Fruit fly (Drosophila melanogaster) whole organism, prepupa: ENCODE measurements around the gene Cyp9f2.

Source experiments
- Blimp-1 ChIP-seq: fragments of 200-800 bp; sonication (Bioruptor generic); optimal IDR thresholded peaks from 3 replicates; lab custom pipeline; 2017; ENCODE audit warnings: missing biosample characterization, missing genetic modification characterization, mild to moderate bottlenecking, moderate library complexity, missing genetic modification reagents
- CG10631 ChIP-seq: fragments of 200-800 bp; sonication (Bioruptor generic); optimal IDR thresholded peaks from 2 replicates; lab custom pipeline; 2016; ENCODE audit warnings: missing biosample characterization, missing genetic modification characterization
- CG10669 ChIP-seq: fragments of 200-800 bp; sonication (Bioruptor generic); optimal IDR thresholded peaks from 3 replicates; lab custom pipeline; 2018; ENCODE audit warnings: missing biosample characterization, mild to moderate bottlenecking, missing genetic modification characterization, moderate library complexity
- CG15336 ChIP-seq: fragments of 200-800 bp; sonication (Bioruptor generic); IDR thresholded peaks from 2 replicates; pipeline ENCODE4 v1.3.6; 2022; ENCODE audit warnings: missing biosample characterization, missing genetic modification characterization
- CG31627 ChIP-seq: fragments of 200-800 bp; sonication (Bioruptor generic); optimal IDR thresholded peaks from 3 replicates; lab custom pipeline; 2016; ENCODE audit warnings: missing biosample characterization, missing genetic modification characterization
- CG32006 ChIP-seq: fragments of 200-800 bp; sonication (Bioruptor generic); optimal IDR thresholded peaks from 3 replicates; lab custom pipeline; 2017; ENCODE audit warnings: missing biosample characterization, mild to moderate bottlenecking, missing genetic modification characterization
- CG3919 ChIP-seq: fragments of 200-800 bp; sonication (Bioruptor generic); optimal IDR thresholded peaks from 3 replicates; lab custom pipeline; 2016; ENCODE audit warnings: missing biosample characterization, missing genetic modification characterization
- CG6163 ChIP-seq: fragments of 200-800 bp; sonication (Bioruptor generic); IDR thresholded peaks from 3 replicates; pipeline ENCODE4 v1.3.6; 2022; ENCODE audit warnings: missing biosample characterization, missing genetic modification characterization
- CG6854 ChIP-seq: fragments of 200-800 bp; sonication (Bioruptor generic); optimal IDR thresholded peaks from 2 replicates; lab custom pipeline; 2017; ENCODE audit warnings: missing biosample characterization, mild to moderate bottlenecking, missing genetic modification characterization
- CG7368 ChIP-seq: fragments of 200-800 bp; sonication (Bioruptor generic); optimal IDR thresholded peaks from 3 replicates; lab custom pipeline; 2016; ENCODE audit warnings: missing biosample characterization, missing genetic modification characterization
- CG9139 ChIP-seq: fragments of 200-800 bp; sonication (Bioruptor generic); optimal IDR thresholded peaks from 3 replicates; lab custom pipeline; 2017; ENCODE audit warnings: missing biosample characterization, mild to moderate bottlenecking, missing genetic modification characterization
- Eip78C ChIP-seq: fragments of 200-800 bp; sonication (Bioruptor generic); peaks from one replicate; lab custom pipeline; 2016; ENCODE audit warnings: missing biosample characterization, missing genetic modification characterization
- Eip93F ChIP-seq: fragments of 200-800 bp; sonication (Bioruptor generic); optimal IDR thresholded peaks from 2 replicates; lab custom pipeline; 2016; ENCODE audit warnings: missing biosample characterization, mild to moderate bottlenecking, missing genetic modification characterization
- Ets96B ChIP-seq: fragments of 200-800 bp; optimal IDR thresholded peaks from 2 replicates; lab custom pipeline; 2019; ENCODE audit warnings: missing biosample characterization, mild to moderate bottlenecking, missing genetic modification characterization, moderate library complexity
- Lpt ChIP-seq: fragments of 200-800 bp; sonication (Bioruptor generic); optimal IDR thresholded peaks from 3 replicates; lab custom pipeline; 2016; ENCODE audit warnings: missing biosample characterization, missing genetic modification characterization
- OdsH ChIP-seq: fragments of 200-800 bp; sonication (Bioruptor generic); optimal IDR thresholded peaks from 3 replicates; lab custom pipeline; 2016; ENCODE audit warnings: missing biosample characterization, missing genetic modification characterization
- Smox ChIP-seq: fragments of 200-800 bp; sonication (Bioruptor generic); optimal IDR thresholded peaks from 3 replicates; lab custom pipeline; 2016; ENCODE audit warnings: missing biosample characterization, missing genetic modification characterization
- acj6 ChIP-seq: fragments of 200-800 bp; sonication (Bioruptor generic); optimal IDR thresholded peaks from 3 replicates; lab custom pipeline; 2016; ENCODE audit warnings: missing biosample characterization, missing genetic modification characterization
- esn ChIP-seq: fragments of 200-800 bp; sonication (Bioruptor generic); optimal IDR thresholded peaks from 2 replicates; lab custom pipeline; 2016; ENCODE audit warnings: missing biosample characterization, mild to moderate bottlenecking, missing genetic modification characterization, moderate library complexity
- fkh ChIP-seq: fragments of 200-800 bp; sonication (Bioruptor generic); optimal IDR thresholded peaks from 3 replicates; lab custom pipeline; 2017; ENCODE audit warnings: missing biosample characterization, mild to moderate bottlenecking, missing genetic modification characterization, moderate library complexity
- lz ChIP-seq: fragments of 200-800 bp; sonication (Bioruptor generic); optimal IDR thresholded peaks from 3 replicates; lab custom pipeline; 2016; ENCODE audit warnings: missing biosample characterization, missing genetic modification characterization
- net ChIP-seq: fragments of 200-800 bp; sonication (Bioruptor generic); optimal IDR thresholded peaks from 3 replicates; lab custom pipeline; 2016; ENCODE audit warnings: missing biosample characterization, missing genetic modification characterization
- vri ChIP-seq: fragments of 200-800 bp; sonication (Bioruptor generic); optimal IDR thresholded peaks from 3 replicates; lab custom pipeline; 2016; ENCODE audit warnings: missing biosample characterization, mild to moderate bottlenecking, missing genetic modification characterization

Gene Cyp9f2

DNA sequence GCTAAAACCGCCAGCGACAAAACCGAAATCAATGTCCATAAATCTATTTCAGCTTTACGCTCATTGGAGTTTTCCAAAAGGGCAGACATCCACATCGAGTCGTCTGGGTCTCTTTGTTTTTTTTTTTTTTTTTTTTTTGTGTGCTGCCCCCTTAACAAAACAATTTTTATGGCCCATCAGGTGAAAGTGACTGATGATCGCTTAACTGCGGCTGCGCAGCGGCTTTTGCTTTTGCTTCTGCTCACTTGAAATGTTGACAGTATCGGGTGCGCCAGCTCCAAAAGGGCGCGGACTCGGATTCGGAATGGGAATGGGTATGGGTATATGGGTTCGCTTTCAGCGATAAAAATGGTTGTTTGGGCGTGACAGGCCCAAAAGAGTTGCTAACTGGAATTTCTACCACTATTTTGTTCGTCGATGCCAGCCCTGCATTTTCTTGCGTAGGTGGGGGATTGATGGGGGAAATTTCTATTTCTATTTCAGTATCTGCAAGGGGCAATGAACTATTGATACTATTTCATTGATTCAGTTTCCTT, 43.8 kb downstream of the Cyp9f2 start:
- TF ChIP-seq CG10669 (GFP tag; lab: Kevin White, UChicago) (no peak), OdsH (GFP tag; lab: Kevin White, UChicago) (no peak), CG7368 (GFP tag; lab: Kevin White, UChicago) (no peak), CG10631 (GFP tag; lab: Kevin White, UChicago) (no peak), Blimp-1 (no peak), fkh (no peak), Ets96B (tag; lab: Kevin White, UChicago) (no peak), net (no peak), Smox (GFP tag; lab: Kevin White, UChicago) (no peak), vri (GFP tag; lab: Kevin White, UChicago) (no peak), CG32006 (GFP tag; lab: Kevin White, UChicago) (no peak), CG6854 (GFP tag; lab: Kevin White, UChicago) (no peak), Eip93F (GFP tag; lab: Kevin White, UChicago) (no peak), CG3919 (no peak), CG15336 (GFP tag; lab: Robert Waterston, UW) (no peak), CG6163 (GFP tag; lab: Robert Waterston, UW) (no peak), lz (GFP tag; lab: Kevin White, UChicago) (no peak), Lpt (GFP tag; lab: Kevin White, UChicago) (no peak), CG9139 (no peak), acj6 (GFP tag; lab: Kevin White, UChicago) (no peak)

DNA sequence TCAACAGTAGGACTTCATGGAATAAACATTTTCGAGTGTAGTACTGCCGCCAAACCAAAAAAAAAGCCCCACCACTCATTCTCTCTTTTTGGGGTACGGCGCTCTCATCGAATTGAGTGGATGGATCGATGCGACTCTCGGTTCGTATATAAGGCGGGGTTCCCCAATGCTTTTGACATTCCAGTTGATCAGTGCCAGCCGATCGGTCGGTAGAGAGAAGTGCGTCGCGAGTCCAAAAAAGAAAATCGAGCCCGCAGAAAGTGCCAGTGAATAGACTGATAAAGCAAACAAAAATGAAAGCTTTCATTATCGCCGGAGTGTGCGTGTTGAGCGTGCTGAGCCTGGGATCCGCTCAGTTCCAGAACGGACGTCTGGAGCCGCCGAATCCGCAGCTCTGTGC, 46.0 kb downstream of the Cyp9f2 start, which contains the start of gene CG4115:
Gene CG4115, plus strand, starts transcription at position 172 of the 400 bp plus-strand sequence.
- TF ChIP-seq OdsH (GFP tag; lab: Kevin White, UChicago) (no peak), CG31627 (no peak), Eip78C (GFP tag; lab: Kevin White, UChicago) (peak; percentile 57), CG6854 (GFP tag; lab: Kevin White, UChicago) (peak; percentile 26), Blimp-1 (peak; percentile 75), CG3919 (peak; percentile 1)

DNA sequence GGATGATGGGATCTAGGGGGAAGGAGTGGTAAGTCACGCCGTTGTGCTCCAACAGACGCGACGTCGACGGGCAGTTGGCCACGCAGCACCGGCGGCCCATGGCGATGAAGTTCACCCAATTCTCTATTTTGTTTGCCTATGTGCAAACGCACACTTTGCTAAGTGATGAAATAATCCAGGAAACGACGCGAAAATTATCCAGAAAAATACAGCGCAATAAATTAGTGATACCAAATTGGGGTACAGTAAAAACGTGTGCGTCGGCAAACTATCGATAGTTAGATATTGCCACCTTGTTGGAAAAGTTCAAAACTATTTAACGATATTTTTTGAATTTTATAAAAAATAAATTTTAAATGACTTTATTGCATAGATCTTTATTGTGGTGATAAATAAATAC, 49.8 kb downstream of the Cyp9f2 start, which contains the start of gene MBD-R2:
Gene MBD-R2, minus strand, starts transcription at position 222 of the 400 bp plus-strand sequence.
- TF ChIP-seq esn (peak; percentile 8), CG9139 (no peak)
